Worm (Caenorhabditis elegans) whole organism, L4/young adult: ENCODE data around the gene srsx-39.
"Not testable (repeated sequence)": the region's sequence is repeated elsewhere in the genome, so short reads cannot be mapped to it uniquely, and the experiment has no call there.

Source experiments
- W03F9.2 ChIP-seq: fragments of 150-350 bp; optimal IDR thresholded peaks from 2 replicates; lab custom pipeline; 2014; ENCODE audit warnings: missing biosample characterization, missing genetic modification characterization
- dao-5 ChIP-seq: sonication (generic microtip); optimal IDR thresholded peaks from 2 replicates; lab custom pipeline; 2016; ENCODE audit warnings: missing genotype, missing genetic modification characterization, moderate library complexity, missing compliant biosample characterization
- him-1 ChIP-seq: sonication (generic microtip); optimal IDR thresholded peaks from 2 replicates; lab custom pipeline; 2016; ENCODE audit warnings: missing genotype, missing genetic modification reagents, missing genetic modification characterization, missing compliant biosample characterization

Gene srsx-39

ce11 chrV:15265814-15266213 is 9.2 kb upstream of the srsx-39 start, which contains the start of gene M01B2.13:
Gene M01B2.13 (minus strand): TSS chrV:15265914.
- TF ChIP-seq W03F9.2 (tag; lab: Kevin White, UChicago) (no peak), him-1 (tag; lab: Kevin White, UChicago) (no peak), dao-5 (tag; lab: Kevin White, UChicago) (no peak)

- TF ChIP-seq him-1 (tag; lab: Kevin White, UChicago) (no peak), W03F9.2 (tag; lab: Kevin White, UChicago) (no peak), dao-5 (tag; lab: Kevin White, UChicago) (no peak)
Observed at ce11 chrV:15264131-15264530, 7.6 kb upstream of the srsx-39 start, which contains the start of gene M01B2.12. Gene M01B2.12 (minus strand): TSS chrV:15264231.

- TF ChIP-seq dao-5, W03F9.2, him-1 (tag; lab: Kevin White, UChicago): not testable (repeated sequence)
Observed at ce11 chrV:15262336-15262735, 5.8 kb upstream of the srsx-39 start, which contains the start of gene M01B2.10. Gene M01B2.10 (minus strand): TSS chrV:15262436.

ce11 chrV:15259904-15260303 is 3.3 kb upstream of the srsx-39 start, which contains the start of gene M01B2.8:
Gene M01B2.8 (plus strand): TSS chrV:15260204.
- TF ChIP-seq him-1 (tag; lab: Kevin White, UChicago) (no peak), dao-5 (tag; lab: Kevin White, UChicago) (no peak), W03F9.2 (tag; lab: Kevin White, UChicago) (no peak)

ce11 chrV:15259049-15259448 is 2.5 kb upstream of the srsx-39 start, which contains the start of gene srsx-37:
Gene srsx-37 (minus strand): TSS chrV:15259149.
- TF ChIP-seq W03F9.2 (tag; lab: Kevin White, UChicago) (no peak), him-1 (tag; lab: Kevin White, UChicago) (no peak), dao-5 (tag; lab: Kevin White, UChicago) (no peak)

- no peak for TF ChIP-seq him-1 (tag; lab: Kevin White, UChicago)
Observed at ce11 chrV:15253529-15253928, 3.0 kb downstream of the srsx-39 start, which contains the start of gene srbc-75. Gene srbc-75 (plus strand): TSS chrV:15253829.

ce11 chrV:15252082-15252481 is 4.5 kb downstream of the srsx-39 start, which contains the start of gene srbc-76:
Gene srbc-76 (plus strand): TSS chrV:15252382.
- no peak for TF ChIP-seq W03F9.2 (tag; lab: Kevin White, UChicago)

- TF ChIP-seq dao-5, him-1, W03F9.2 (tag; lab: Kevin White, UChicago): not testable (repeated sequence)
Observed at ce11 chrV:15250304-15250703, 6.3 kb downstream of the srsx-39 start, which contains the start of gene srd-28. Gene srd-28 (plus strand): TSS chrV:15250604.

ce11 chrV:15244456-15244855 is 12.1 kb downstream of the srsx-39 start, which contains the start of gene kin-30:
Gene kin-30 (plus strand): TSS chrV:15244756.
- no peak for TF ChIP-seq W03F9.2 (tag; lab: Kevin White, UChicago)
- no peak for TF ChIP-seq him-1 (tag; lab: Kevin White, UChicago)
- no peak for TF ChIP-seq dao-5 (tag; lab: Kevin White, UChicago)

- TF ChIP-seq dao-5 (tag; lab: Kevin White, UChicago) (no peak), him-1 (tag; lab: Kevin White, UChicago) (no peak), W03F9.2 (tag; lab: Kevin White, UChicago) (no peak)
Observed at ce11 chrV:15241259-15241658, 15.3 kb downstream of the srsx-39 start, which contains the start of gene chil-12. Gene chil-12 (plus strand): TSS chrV:15241559.

- TF ChIP-seq him-1 (tag; lab: Kevin White, UChicago): no peak
- no peak for TF ChIP-seq W03F9.2 (tag; lab: Kevin White, UChicago)
- TF ChIP-seq dao-5 (tag; lab: Kevin White, UChicago): no peak
Observed at ce11 chrV:15240215-15240614, 16.4 kb downstream of the srsx-39 start, which contains the start of gene srw-11. Gene srw-11 (minus strand): TSS chrV:15240315.

- TF ChIP-seq him-1 (tag; lab: Kevin White, UChicago) (no peak), dao-5 (tag; lab: Kevin White, UChicago) (no peak), W03F9.2 (tag; lab: Kevin White, UChicago) (no peak)
Observed at ce11 chrV:15238552-15238951, 18.0 kb downstream of the srsx-39 start, which contains the start of gene srw-12. Gene srw-12 (minus strand): TSS chrV:15238652.

ce11 chrV:15235661-15236060 is 20.9 kb downstream of the srsx-39 start, which contains the start of gene nhr-164:
Gene nhr-164 (minus strand): TSS chrV:15235761.
- TF ChIP-seq W03F9.2 (tag; lab: Kevin White, UChicago): no peak
- TF ChIP-seq him-1 (tag; lab: Kevin White, UChicago): no peak
- TF ChIP-seq dao-5 (tag; lab: Kevin White, UChicago): no peak

- TF ChIP-seq him-1 (tag; lab: Kevin White, UChicago) (no peak), W03F9.2 (tag; lab: Kevin White, UChicago) (no peak), dao-5 (tag; lab: Kevin White, UChicago) (no peak)
Observed at ce11 chrV:15232200-15232599, 24.4 kb downstream of the srsx-39 start, which contains the start of gene srw-13. Gene srw-13 (plus strand): TSS chrV:15232500.
